Worm (Caenorhabditis elegans) whole organism, L4 larva: Measurements from ENCODE around the gene F23F1.10.

Experiments
- D1046.2 ChIP-seq: fragments of 200-800 bp; sonication (Bioruptor generic); IDR thresholded peaks from 2 replicates; pipeline ENCODE4 v1.3.6; 2022; ENCODE audit warnings: missing genetic modification characterization, missing compliant biosample characterization
- F10B5.3 ChIP-seq: sonication (generic microtip); optimal IDR thresholded peaks from 2 replicates; lab custom pipeline; 2016; ENCODE audit warnings: mild to moderate bottlenecking, missing genetic modification characterization, missing compliant biosample characterization
- F49E8.2 ChIP-seq: sonication (generic microtip); optimal IDR thresholded peaks from 2 replicates; lab custom pipeline; 2016; ENCODE audit warnings: missing compliant biosample characterization, mild to moderate bottlenecking, missing genetic modification characterization, borderline replicate concordance
- ceh-20 ChIP-seq: fragments of 200-800 bp; sonication (Bioruptor generic); IDR thresholded peaks from 2 replicates; pipeline ENCODE4 v1.3.6; 2022; ENCODE audit warnings: missing genetic modification reagents, missing genetic modification characterization, missing compliant biosample characterization
- ceh-32 ChIP-seq: sonication (generic microtip); optimal IDR thresholded peaks from 2 replicates; lab custom pipeline; 2016; ENCODE audit warnings: mild to moderate bottlenecking, missing genetic modification characterization, missing compliant biosample characterization; ENCODE audit not compliant: poor library complexity
- ceh-44 ChIP-seq: fragments of 200-800 bp; sonication (Bioruptor generic); IDR thresholded peaks from 2 replicates; pipeline ENCODE4 v1.3.6; 2022; ENCODE audit warnings: missing genetic modification reagents, missing genetic modification characterization, missing compliant biosample characterization
- ceh-62 ChIP-seq: sonication (generic microtip); optimal IDR thresholded peaks from 2 replicates; lab custom pipeline; 2017; ENCODE audit warnings: missing biosample characterization, missing genetic modification characterization
- ceh-82 ChIP-seq: sonication (generic microtip); optimal IDR thresholded peaks from 2 replicates; lab custom pipeline; 2017; ENCODE audit warnings: missing biosample characterization, missing genetic modification characterization
- ces-1 ChIP-seq: fragments of 150-350 bp; sonication (generic microtip); optimal IDR thresholded peaks from 4 replicates; lab custom pipeline; 2014; ENCODE audit warnings: missing biosample characterization, missing genetic modification reagents, missing genetic modification characterization
- daf-19 ChIP-seq: fragments of 200-800 bp; sonication (Bioruptor generic); conservative IDR thresholded peaks from 2 replicates; pipeline ENCODE4 v1.3.6; 2022; ENCODE audit warnings: missing genetic modification characterization, missing compliant biosample characterization
- daf-8 ChIP-seq: fragments of 200-800 bp; sonication (Bioruptor generic); IDR thresholded peaks from 2 replicates; pipeline ENCODE4 v1.3.6; 2022; ENCODE audit warnings: missing genetic modification characterization, missing compliant biosample characterization
- dmd-6 ChIP-seq: fragments of 200-800 bp; sonication (Bioruptor generic); IDR thresholded peaks from 2 replicates; pipeline ENCODE4 v1.3.6; 2022; ENCODE audit warnings: missing genetic modification reagents, missing genetic modification characterization, missing compliant biosample characterization
- dmd-9 ChIP-seq: fragments of 200-800 bp; sonication (Bioruptor generic); IDR thresholded peaks from 2 replicates; pipeline ENCODE4 v1.3.6; 2022; ENCODE audit warnings: missing genetic modification reagents, missing genetic modification characterization, missing compliant biosample characterization
- dve-1 ChIP-seq: sonication (generic microtip); optimal IDR thresholded peaks from 2 replicates; lab custom pipeline; 2017; ENCODE audit warnings: antibody characterized with exemption, mild to moderate bottlenecking, missing genetic modification characterization, missing compliant biosample characterization; ENCODE audit not compliant: insufficient read depth
- egl-43 ChIP-seq: fragments of 200-800 bp; sonication (Bioruptor generic); IDR thresholded peaks from 2 replicates; pipeline ENCODE4 v1.3.6; 2022; ENCODE audit warnings: missing genetic modification reagents, missing genetic modification characterization, missing compliant biosample characterization
- fkh-10 ChIP-seq: fragments of 150-350 bp; optimal IDR thresholded peaks from 2 replicates; lab custom pipeline; 2014; ENCODE audit warnings: missing biosample characterization, missing genetic modification reagents, missing genetic modification characterization
- hlh-11 ChIP-seq: fragments of 200-800 bp; sonication (Bioruptor generic); optimal IDR thresholded peaks from 2 replicates; lab custom pipeline; 2018; ENCODE audit warnings: mild to moderate bottlenecking, missing genetic modification characterization, missing compliant biosample characterization
- hlh-30 ChIP-seq: sonication (generic microtip); optimal IDR thresholded peaks from 2 replicates; lab custom pipeline; 2017; ENCODE audit warnings: antibody characterized with exemption, mild to moderate bottlenecking, missing genetic modification characterization, missing compliant biosample characterization; ENCODE audit not compliant: insufficient read depth
- hmg-1.1 ChIP-seq: fragments of 200-800 bp; sonication (Bioruptor generic); IDR thresholded peaks from 2 replicates; pipeline ENCODE4 v1.3.6; 2022; ENCODE audit warnings: missing genetic modification reagents, missing genetic modification characterization, missing compliant biosample characterization
- jun-1 ChIP-seq: fragments of 150-350 bp; optimal IDR thresholded peaks from 2 replicates; lab custom pipeline; 2014; ENCODE audit warnings: missing biosample characterization, missing genetic modification reagents, missing genetic modification characterization
- lin-1 ChIP-seq: fragments of 200-800 bp; sonication (Bioruptor generic); IDR thresholded peaks from 2 replicates; pipeline ENCODE4 v1.3.6; 2022; ENCODE audit warnings: missing genetic modification reagents, missing genetic modification characterization, missing compliant biosample characterization
- lin-15B ChIP-seq: fragments of 150-350 bp; sonication (generic microtip); optimal IDR thresholded peaks from 3 replicates; lab custom pipeline; 2014; ENCODE audit warnings: missing biosample characterization, missing genetic modification characterization
- lin-29 ChIP-seq: fragments of 200-800 bp; sonication (Bioruptor generic); IDR thresholded peaks from 2 replicates; pipeline ENCODE4 v1.3.6; 2022; ENCODE audit warnings: missing genetic modification reagents, missing genetic modification characterization, missing compliant biosample characterization
- lin-39 ChIP-seq: fragments of 150-350 bp; optimal IDR thresholded peaks from 2 replicates; lab custom pipeline; 2014; ENCODE audit warnings: missing biosample characterization, missing genetic modification reagents, missing genetic modification characterization
- lsy-2 ChIP-seq, 2 experiments: fragments of 150-350 bp in 1 of 2; sonication (generic microtip) in 1 of 2; optimal IDR thresholded peaks; 2 replicates each; lab custom pipeline; 2014 to 2017; ENCODE audit warnings: missing biosample characterization in 2 of 2, missing genetic modification characterization in 2 of 2
- madf-5 ChIP-seq, 2 experiments: fragments of 200-800 bp; sonication (Bioruptor generic); IDR thresholded peaks; 2 replicates each; pipeline ENCODE4 v1.3.6; 2022; ENCODE audit warnings: missing compliant biosample characterization in 2 of 2, missing genetic modification characterization in 2 of 2
- madf-9 ChIP-seq: fragments of 200-800 bp; sonication (Bioruptor generic); conservative IDR thresholded peaks from 2 replicates; pipeline ENCODE4 v1.3.6; 2022; ENCODE audit warnings: missing genetic modification reagents, missing genetic modification characterization, missing compliant biosample characterization
- mdt-29 ChIP-seq: fragments of 200-800 bp; sonication (Bioruptor generic); IDR thresholded peaks from 2 replicates; pipeline ENCODE4 v1.3.6; 2022; ENCODE audit warnings: missing genetic modification reagents, missing genetic modification characterization, missing compliant biosample characterization
- mxl-2 ChIP-seq: fragments of 200-800 bp; sonication (Bioruptor generic); conservative IDR thresholded peaks from 2 replicates; pipeline ENCODE4 v1.3.6; 2022; ENCODE audit warnings: missing genetic modification reagents, missing genetic modification characterization, missing compliant biosample characterization
- mxl-3 ChIP-seq: fragments of 200-800 bp; sonication (Bioruptor generic); optimal IDR thresholded peaks from 2 replicates; lab custom pipeline; 2018; ENCODE audit warnings: mild to moderate bottlenecking, missing genetic modification characterization, missing compliant biosample characterization
- nhr-102 ChIP-seq: sonication (generic microtip); optimal IDR thresholded peaks from 2 replicates; lab custom pipeline; 2016; ENCODE audit warnings: mild to moderate bottlenecking, missing genetic modification characterization, moderate library complexity, missing compliant biosample characterization
- nhr-11 ChIP-seq: fragments of 150-350 bp; optimal IDR thresholded peaks from 2 replicates; lab custom pipeline; 2014; ENCODE audit warnings: missing biosample characterization, missing genetic modification characterization
- nhr-111 ChIP-seq: fragments of 200-800 bp; sonication (Bioruptor generic); optimal IDR thresholded peaks from 2 replicates; lab custom pipeline; 2018; ENCODE audit warnings: mild to moderate bottlenecking, missing genetic modification characterization, missing compliant biosample characterization
- nhr-237 ChIP-seq: sonication (generic microtip); optimal IDR thresholded peaks from 2 replicates; lab custom pipeline; 2017; ENCODE audit warnings: missing biosample characterization, missing genetic modification characterization
- nhr-28 ChIP-seq: fragments of 150-350 bp; optimal IDR thresholded peaks from 2 replicates; lab custom pipeline; 2014; ENCODE audit warnings: missing biosample characterization, missing genetic modification characterization
- nhr-41 ChIP-seq: fragments of 200-800 bp; sonication (Bioruptor generic); IDR thresholded peaks from 2 replicates; pipeline ENCODE4 v1.3.6; 2022; ENCODE audit warnings: missing genetic modification reagents, missing genetic modification characterization, missing compliant biosample characterization
- nhr-42 ChIP-seq: fragments of 200-800 bp; sonication (Bioruptor generic); IDR thresholded peaks from 2 replicates; pipeline ENCODE4 v1.3.6; 2022; ENCODE audit warnings: missing genetic modification characterization, missing compliant biosample characterization
- nhr-48 ChIP-seq: sonication (generic microtip); optimal IDR thresholded peaks from 2 replicates; lab custom pipeline; 2016; ENCODE audit warnings: mild to moderate bottlenecking, missing genetic modification characterization, missing compliant biosample characterization
- nhr-6 ChIP-seq: fragments of 150-350 bp; optimal IDR thresholded peaks from 2 replicates; lab custom pipeline; 2014; ENCODE audit warnings: missing biosample characterization, missing genetic modification characterization
- nhr-76 ChIP-seq: fragments of 150-350 bp; optimal IDR thresholded peaks from 2 replicates; lab custom pipeline; 2014; ENCODE audit warnings: missing biosample characterization, missing genetic modification characterization
- php-3 ChIP-seq: fragments of 200-800 bp; sonication (Bioruptor generic); IDR thresholded peaks from 2 replicates; pipeline ENCODE4 v1.3.6; 2022; ENCODE audit warnings: missing genetic modification reagents, missing genetic modification characterization, missing compliant biosample characterization
- rbr-2 ChIP-seq: sonication (generic microtip); optimal IDR thresholded peaks from 2 replicates; lab custom pipeline; 2016; ENCODE audit warnings: missing genotype, missing genetic modification characterization, missing compliant biosample characterization
- saeg-2 ChIP-seq: fragments of 200-800 bp; sonication (Bioruptor generic); IDR thresholded peaks from 2 replicates; pipeline ENCODE4 v1.3.6; 2022; ENCODE audit warnings: missing genetic modification reagents, missing genetic modification characterization, missing compliant biosample characterization
- sdz-12 ChIP-seq: fragments of 200-800 bp; sonication (Bioruptor generic); optimal IDR thresholded peaks from 2 replicates; lab custom pipeline; 2018; ENCODE audit warnings: mild to moderate bottlenecking, missing genetic modification characterization, missing compliant biosample characterization
- spr-3 ChIP-seq: fragments of 200-800 bp; sonication (Bioruptor generic); optimal IDR thresholded peaks from 2 replicates; lab custom pipeline; 2018; ENCODE audit warnings: mild to moderate bottlenecking, missing genetic modification characterization, missing compliant biosample characterization
- tag-97 ChIP-seq: fragments of 200-800 bp; sonication (Bioruptor generic); IDR thresholded peaks from 2 replicates; pipeline ENCODE4 v1.3.6; 2022; ENCODE audit warnings: missing genetic modification characterization, missing compliant biosample characterization
- tra-1 ChIP-seq: fragments of 200-800 bp; sonication (Bioruptor generic); IDR thresholded peaks from 2 replicates; pipeline ENCODE4 v1.3.6; 2022; ENCODE audit warnings: missing genetic modification reagents, missing genetic modification characterization, missing compliant biosample characterization
- unc-39 ChIP-seq: sonication (generic microtip); optimal IDR thresholded peaks from 2 replicates; lab custom pipeline; 2017; ENCODE audit warnings: missing biosample characterization, missing genetic modification characterization
- zip-2 ChIP-seq: fragments of 150-350 bp; optimal IDR thresholded peaks from 2 replicates; lab custom pipeline; 2014; ENCODE audit warnings: missing biosample characterization, missing genetic modification characterization

F23F1.10 gene

DNA sequence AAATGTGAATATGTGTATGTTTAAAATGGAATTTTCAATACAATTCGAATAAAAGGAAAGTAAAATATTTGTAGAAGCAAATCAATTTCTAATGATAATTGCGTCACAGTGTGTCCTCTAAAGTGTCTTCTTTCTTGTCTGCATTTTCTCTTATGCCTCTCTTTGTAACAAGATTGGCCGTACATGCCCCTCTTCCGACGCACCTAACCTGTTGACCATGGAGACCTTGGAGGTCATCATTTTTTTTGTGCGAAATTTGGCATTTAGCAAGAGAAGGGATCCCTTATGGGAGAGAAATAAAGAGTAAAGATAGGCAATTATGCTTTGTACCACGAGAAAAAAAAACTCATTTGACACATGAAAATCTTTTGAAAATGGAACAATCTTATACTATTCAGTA, 13.5 kb downstream of the F23F1.10 start, which contains the start of gene F23F1.4 (continued):
- TF ChIP-seq zip-2 (tag; lab: Kevin White, UChicago) (no peak), nhr-6 (no peak), ceh-20 (GFP tag; lab: Robert Waterston, UW) (no peak)

DNA sequence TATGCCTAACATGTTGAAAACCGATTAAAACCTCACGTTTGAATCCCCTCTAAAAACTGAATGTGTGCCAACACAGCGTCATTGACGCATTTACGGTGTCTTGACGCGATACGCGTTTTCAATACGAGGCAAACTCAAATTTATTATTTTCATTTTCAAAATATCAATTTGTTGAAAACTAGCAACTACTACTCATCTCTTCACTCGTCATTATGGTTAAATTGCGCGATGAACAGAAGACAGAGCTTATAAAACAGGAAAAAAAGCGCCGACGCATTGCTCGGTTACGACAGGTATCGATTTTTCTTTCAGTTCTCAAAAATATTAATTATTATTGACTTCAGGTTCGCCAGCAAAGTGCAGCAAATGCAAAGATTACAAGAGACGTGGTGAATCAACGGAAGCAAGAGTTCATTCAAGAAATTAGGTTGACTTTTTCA, 17.2 kb downstream of the F23F1.10 start, which contains the start of gene enee-1:
Gene enee-1, plus strand, starts transcription at position 108 of the 440 bp plus-strand sequence.
- TF ChIP-seq hmg-1.1 = peak; percentile 75
- TF ChIP-seq daf-19 (GFP tag; lab: Robert Waterston, UW) = no peak
- no peak for TF ChIP-seq ceh-82 (tag; lab: Kevin White, UChicago)
- TF ChIP-seq egl-43 = no peak
- 0 out of 2 replicates have a peak, but pooled peaks have one; percentile 40 for TF ChIP-seq mdt-29
- TF ChIP-seq nhr-28 (tag; lab: Kevin White, UChicago) = peak; percentile 36
- no peak for TF ChIP-seq nhr-76
- TF ChIP-seq php-3 (GFP tag; lab: Robert Waterston, UW) = 0 out of 2 replicates have a peak, but pooled peaks have one; percentile 6
- peak; percentile 69 for TF ChIP-seq spr-3 (GFP tag; lab: Kevin White, UChicago)
- no peak for TF ChIP-seq unc-39 (tag; lab: Kevin White, UChicago)
- peak; percentile 67 for TF ChIP-seq fkh-10 (GFP tag; lab: Kevin White, UChicago)
- no peak for TF ChIP-seq D1046.2 (GFP tag; lab: Robert Waterston, UW)
- TF ChIP-seq ceh-32 = peak; percentile 23
- TF ChIP-seq saeg-2 (GFP tag; lab: Robert Waterston, UW) = 0 out of 2 replicates have a peak, but pooled peaks have one; percentile 51
- peak; percentile 50; the same call in 1 of the 2 replicates for TF ChIP-seq lin-29 (GFP tag; lab: Robert Waterston, UW)
- peak; percentile 36 for TF ChIP-seq nhr-48 (tag; lab: Kevin White, UChicago)
- TF ChIP-seq dmd-6 = peak; percentile 64
- no peak for TF ChIP-seq nhr-237
- peak; percentile 92 for TF ChIP-seq dve-1 (tag; lab: Kevin White, UChicago)
- no peak for TF ChIP-seq sdz-12
- TF ChIP-seq madf-5 (GFP tag; IDR thresholded peaks at IDR 0.05; lab: Robert Waterston, UW) = no peak
- TF ChIP-seq ces-1 = no peak
- no peak for TF ChIP-seq mxl-2 (GFP tag; lab: Robert Waterston, UW)
- TF ChIP-seq F49E8.2 = no peak
- TF ChIP-seq jun-1 (tag; lab: Kevin White, UChicago) = peak; percentile 74
- TF ChIP-seq nhr-42 (GFP tag; lab: Robert Waterston, UW) = peak; percentile 62; the same call in 1 of the 2 replicates
- peak; percentile 76 for TF ChIP-seq hlh-30
- TF ChIP-seq lin-15B (tag; lab: Kevin White, UChicago) = no peak
- peak; percentile 93 for TF ChIP-seq nhr-6
- peak; percentile 81 for TF ChIP-seq nhr-102
- no peak for TF ChIP-seq nhr-41 (GFP tag; lab: Robert Waterston, UW)
- no peak for TF ChIP-seq nhr-111 (GFP tag; lab: Kevin White, UChicago)
- TF ChIP-seq tra-1 (GFP tag; lab: Robert Waterston, UW) = no peak
- TF ChIP-seq ceh-44 (GFP tag; lab: Robert Waterston, UW) = no peak
- TF ChIP-seq rbr-2 = peak; percentile 72
- TF ChIP-seq nhr-11 (tag; lab: Kevin White, UChicago) = peak; percentile 75
- TF ChIP-seq tag-97 = no peak
- peak; percentile 65 for TF ChIP-seq hlh-11 (tag; lab: Kevin White, UChicago)
- no peak for TF ChIP-seq ceh-20 (GFP tag; lab: Robert Waterston, UW)
- TF ChIP-seq lsy-2 (tag; optimal IDR thresholded peaks at IDR 0.05; lab: Kevin White, UChicago) = peak; percentile 42 to 89
- TF ChIP-seq lin-1 = no peak
- TF ChIP-seq mxl-3 (GFP tag; lab: Kevin White, UChicago) = peak; percentile 29
- TF ChIP-seq lin-39 = no peak
- TF ChIP-seq dmd-9 (GFP tag; lab: Robert Waterston, UW) = no peak
- peak; percentile 48 for TF ChIP-seq F10B5.3
- no peak for TF ChIP-seq ceh-62 (tag; lab: Kevin White, UChicago)
- TF ChIP-seq daf-8 (GFP tag; lab: Robert Waterston, UW) = no peak
- TF ChIP-seq madf-9 (GFP tag; lab: Robert Waterston, UW) = peak; percentile 31; the same call in 1 of the 2 replicates
